Worm (Caenorhabditis elegans) whole organism, L3 larva: Measurements from ENCODE around the gene F22E5.20.

Source experiments
- ceh-16 ChIP-seq: sonication (generic microtip); optimal IDR thresholded peaks from 2 replicates; lab custom pipeline; 2017; ENCODE audit warnings: missing biosample characterization, missing genetic modification characterization
- ceh-9 ChIP-seq: sonication (generic microtip); optimal IDR thresholded peaks from 2 replicates; lab custom pipeline; 2018; ENCODE audit warnings: missing biosample characterization, missing genetic modification characterization
- elt-3 ChIP-seq, 3 experiments: fragments of 150-350 bp in 1 of 3; sonication (generic microtip) in 2 of 3; optimal IDR thresholded peaks; 2 replicates in 2 of 3; 4 replicates in 1 of 3; lab custom pipeline; 2014 to 2017; ENCODE audit warnings: missing biosample characterization in 3 of 3, missing genetic modification characterization in 3 of 3
- fkh-10 ChIP-seq: sonication (generic microtip); optimal IDR thresholded peaks from 2 replicates; lab custom pipeline; 2017; ENCODE audit warnings: missing biosample characterization, missing genetic modification reagents, missing genetic modification characterization
- lin-15B ChIP-seq: fragments of 150-350 bp; optimal IDR thresholded peaks from 2 replicates; lab custom pipeline; 2014; ENCODE audit warnings: missing biosample characterization, missing genetic modification characterization
- nhr-11 ChIP-seq: fragments of 150-350 bp; optimal IDR thresholded peaks from 2 replicates; lab custom pipeline; 2014; ENCODE audit warnings: missing biosample characterization, missing genetic modification characterization
- nhr-12 ChIP-seq: fragments of 150-350 bp; optimal IDR thresholded peaks from 2 replicates; lab custom pipeline; 2014; ENCODE audit warnings: missing biosample characterization, missing genetic modification characterization
- nhr-76 ChIP-seq: fragments of 150-350 bp; sonication (generic microtip); optimal IDR thresholded peaks from 5 replicates; lab custom pipeline; 2014; ENCODE audit warnings: missing biosample characterization, missing genetic modification characterization
- tbx-2 ChIP-seq: sonication (generic microtip); optimal IDR thresholded peaks from 2 replicates; lab custom pipeline; 2016; ENCODE audit warnings: mild to moderate bottlenecking, missing genetic modification characterization, missing compliant biosample characterization

DNA sequence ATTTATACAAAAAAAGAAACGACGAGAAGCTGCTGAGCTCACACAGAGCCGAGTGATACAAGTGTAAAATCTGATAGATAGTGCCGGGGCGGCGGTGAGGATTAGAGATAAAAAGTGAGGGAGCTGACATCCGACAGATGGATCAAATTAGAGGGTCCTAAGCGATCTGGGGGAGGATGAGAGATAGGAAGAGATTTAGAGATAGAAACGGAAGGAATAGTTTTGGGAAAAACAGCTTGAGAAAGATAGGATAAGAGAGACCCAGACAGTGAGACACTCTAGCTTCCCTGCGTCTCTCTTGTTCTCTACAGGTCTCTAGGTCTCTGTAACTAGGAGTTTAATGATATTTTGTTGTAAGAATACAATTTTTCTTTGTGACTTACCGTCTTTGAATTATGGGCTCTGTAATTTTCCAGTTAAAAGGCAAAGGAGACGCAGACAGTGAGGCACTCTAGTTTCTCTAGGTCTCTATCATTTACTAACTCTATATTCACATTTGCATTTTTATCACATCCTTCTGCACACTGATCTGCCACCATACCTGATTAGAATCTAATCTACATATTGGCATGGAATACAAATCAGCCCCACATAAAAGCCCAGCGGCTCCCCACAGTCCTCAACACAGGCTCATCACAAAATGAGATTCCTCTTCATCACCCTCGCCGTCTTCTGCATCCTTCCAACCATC, 13.7 kb upstream of the F22E5.20 start, which contains the start of the genes sup-9 and nspf-1:
- TF ChIP-seq ceh-16 (tag; lab: Kevin White, UChicago) (no peak), nhr-12 (tag; lab: Kevin White, UChicago) (no peak), nhr-76 (tag; lab: Kevin White, UChicago) (no peak), tbx-2 (no peak), fkh-10 (no peak), ceh-9 (tag; lab: Kevin White, UChicago) (no peak), nhr-11 (no peak), elt-3 (tag; optimal IDR thresholded peaks at IDR 0.05; lab: Kevin White, UChicago) (no peak), lin-15B (tag; lab: Kevin White, UChicago) (no peak)
